Worm (Caenorhabditis elegans) whole organism, L3 larva: ENCODE data around the gene tomm-70.
A peak's percentile ranks its signal among the peaks of the same experiment; 100 is the strongest.

Source experiments
- R02D3.7 ChIP-seq: fragments of 150-350 bp; optimal IDR thresholded peaks from 2 replicates; lab custom pipeline; 2014; ENCODE audit warnings: missing biosample characterization, missing genetic modification characterization
- ZK546.5 ChIP-seq: sonication (generic microtip); optimal IDR thresholded peaks from 2 replicates; lab custom pipeline; 2017; ENCODE audit warnings: missing biosample characterization, missing genetic modification characterization
- aly-2 ChIP-seq: fragments of 150-350 bp; optimal IDR thresholded peaks from 2 replicates; lab custom pipeline; 2014; ENCODE audit warnings: missing biosample characterization, missing genetic modification characterization
- ama-1 ChIP-seq: fragments of 150-350 bp; optimal IDR thresholded peaks from 2 replicates; lab custom pipeline; 2018
- ceh-16 ChIP-seq: sonication (generic microtip); optimal IDR thresholded peaks from 2 replicates; lab custom pipeline; 2017; ENCODE audit warnings: missing biosample characterization, missing genetic modification characterization
- ceh-28 ChIP-seq: fragments of 150-350 bp; optimal IDR thresholded peaks from 2 replicates; lab custom pipeline; 2014; ENCODE audit warnings: missing biosample characterization, missing genetic modification reagents, missing genetic modification characterization
- ceh-82 ChIP-seq: fragments of 150-350 bp; optimal IDR thresholded peaks from 2 replicates; lab custom pipeline; 2014; ENCODE audit warnings: missing biosample characterization, missing genetic modification characterization
- ceh-9 ChIP-seq: sonication (generic microtip); optimal IDR thresholded peaks from 2 replicates; lab custom pipeline; 2018; ENCODE audit warnings: missing biosample characterization, missing genetic modification characterization
- daf-12 ChIP-seq: fragments of 150-350 bp; optimal IDR thresholded peaks from 2 replicates; lab custom pipeline; 2014; ENCODE audit warnings: missing biosample characterization, missing genetic modification reagents, missing genetic modification characterization
- egl-27 ChIP-seq: sonication (generic microtip); optimal IDR thresholded peaks from 4 replicates; lab custom pipeline; 2017; ENCODE audit warnings: missing biosample characterization, missing genetic modification reagents, missing genetic modification characterization
- egl-5 ChIP-seq: fragments of 150-350 bp; optimal IDR thresholded peaks from 2 replicates; lab custom pipeline; 2017; ENCODE audit warnings: missing biosample characterization, missing genetic modification reagents, missing genetic modification characterization, inconsistent platforms
- elt-1 ChIP-seq: fragments of 150-350 bp; optimal IDR thresholded peaks from 2 replicates; lab custom pipeline; 2014; ENCODE audit warnings: missing biosample characterization, missing genetic modification characterization
- elt-2 ChIP-seq: sonication (generic microtip); optimal IDR thresholded peaks from 2 replicates; lab custom pipeline; 2016; ENCODE audit warnings: missing genetic modification reagents, mild to moderate bottlenecking, missing genetic modification characterization, missing compliant biosample characterization
- elt-3 ChIP-seq, 3 experiments: fragments of 150-350 bp in 1 of 3; sonication (generic microtip) in 2 of 3; optimal IDR thresholded peaks; 2 replicates in 2 of 3; 4 replicates in 1 of 3; lab custom pipeline; 2014 to 2017; ENCODE audit warnings: missing biosample characterization in 3 of 3, missing genetic modification characterization in 3 of 3
- eor-1 ChIP-seq, 2 experiments: fragments of 150-350 bp; optimal IDR thresholded peaks; 2 replicates each; lab custom pipeline; 2014 to 2018; ENCODE audit warnings: missing biosample characterization in 2 of 2, missing genetic modification characterization in 2 of 2
- fkh-10 ChIP-seq: sonication (generic microtip); optimal IDR thresholded peaks from 2 replicates; lab custom pipeline; 2017; ENCODE audit warnings: missing biosample characterization, missing genetic modification reagents, missing genetic modification characterization
- fkh-2 ChIP-seq: fragments of 150-350 bp; optimal IDR thresholded peaks from 2 replicates; lab custom pipeline; 2014; ENCODE audit warnings: missing biosample characterization, missing genetic modification reagents, missing genetic modification characterization
- fos-1 ChIP-seq: fragments of 150-350 bp; optimal IDR thresholded peaks from 2 replicates; lab custom pipeline; 2014; ENCODE audit warnings: missing biosample characterization, missing genetic modification characterization
- hmg-11 ChIP-seq: sonication (generic microtip); optimal IDR thresholded peaks from 2 replicates; lab custom pipeline; 2016; ENCODE audit warnings: missing genetic modification characterization, missing compliant biosample characterization
- jun-1 ChIP-seq: fragments of 150-350 bp; optimal IDR thresholded peaks from 2 replicates; lab custom pipeline; 2014; ENCODE audit warnings: missing biosample characterization, missing genetic modification reagents, missing genetic modification characterization
- lin-15B ChIP-seq: fragments of 150-350 bp; optimal IDR thresholded peaks from 2 replicates; lab custom pipeline; 2014; ENCODE audit warnings: missing biosample characterization, missing genetic modification characterization
- lin-39 ChIP-seq: fragments of 150-350 bp; optimal IDR thresholded peaks from 2 replicates; lab custom pipeline; 2018; ENCODE audit warnings: missing biosample characterization, missing genetic modification reagents, missing genetic modification characterization
- mdl-1 ChIP-seq: fragments of 150-350 bp; optimal IDR thresholded peaks from 2 replicates; lab custom pipeline; 2014; ENCODE audit warnings: missing biosample characterization, missing genetic modification characterization
- mml-1 ChIP-seq: fragments of 150-350 bp; sonication (generic microtip); optimal IDR thresholded peaks from 3 replicates; lab custom pipeline; 2014; ENCODE audit warnings: missing biosample characterization, missing genetic modification characterization
- nfya-1 ChIP-seq: sonication (generic microtip); optimal IDR thresholded peaks from 2 replicates; lab custom pipeline; 2017; ENCODE audit warnings: missing genetic modification characterization, mild to moderate bottlenecking, missing compliant biosample characterization, antibody characterized with exemption, moderate library complexity; ENCODE audit not compliant: insufficient read depth
- nhr-11 ChIP-seq: fragments of 150-350 bp; optimal IDR thresholded peaks from 2 replicates; lab custom pipeline; 2014; ENCODE audit warnings: missing biosample characterization, missing genetic modification characterization
- nhr-12 ChIP-seq: fragments of 150-350 bp; optimal IDR thresholded peaks from 2 replicates; lab custom pipeline; 2014; ENCODE audit warnings: missing biosample characterization, missing genetic modification characterization
- nhr-23 ChIP-seq: fragments of 150-350 bp; optimal IDR thresholded peaks from 2 replicates; lab custom pipeline; 2014; ENCODE audit warnings: missing biosample characterization, missing genetic modification reagents, missing genetic modification characterization
- nhr-237 ChIP-seq: fragments of 150-350 bp; optimal IDR thresholded peaks from 2 replicates; lab custom pipeline; 2014; ENCODE audit warnings: missing biosample characterization, missing genetic modification characterization
- nhr-25 ChIP-seq: sonication (generic microtip); optimal IDR thresholded peaks from 2 replicates; lab custom pipeline; 2017; ENCODE audit warnings: missing biosample characterization, missing genetic modification characterization
- nhr-28 ChIP-seq: fragments of 150-350 bp; optimal IDR thresholded peaks from 2 replicates; lab custom pipeline; 2014; ENCODE audit warnings: missing biosample characterization, missing genetic modification characterization
- nhr-43 ChIP-seq: sonication (generic microtip); optimal IDR thresholded peaks from 2 replicates; lab custom pipeline; 2016; ENCODE audit warnings: mild to moderate bottlenecking, missing genetic modification characterization, missing compliant biosample characterization; ENCODE audit not compliant: poor library complexity, severe bottlenecking
- nhr-67 ChIP-seq: fragments of 150-350 bp; optimal IDR thresholded peaks from 2 replicates; lab custom pipeline; 2014; ENCODE audit warnings: missing biosample characterization, missing genetic modification characterization
- nhr-77 ChIP-seq: fragments of 150-350 bp; optimal IDR thresholded peaks from 2 replicates; lab custom pipeline; 2014; ENCODE audit warnings: missing biosample characterization, missing genetic modification characterization
- pha-4 ChIP-seq: fragments of 150-350 bp; optimal IDR thresholded peaks from 2 replicates; lab custom pipeline; 2014; ENCODE audit warnings: missing biosample characterization, missing genetic modification reagents, missing genetic modification characterization
- pqm-1 ChIP-seq: fragments of 150-350 bp; optimal IDR thresholded peaks from 2 replicates; lab custom pipeline; 2017; ENCODE audit warnings: missing biosample characterization, missing genetic modification characterization, inconsistent platforms
- sea-2 ChIP-seq: fragments of 150-350 bp; sonication (generic microtip); optimal IDR thresholded peaks from 4 replicates; lab custom pipeline; 2014; ENCODE audit warnings: missing biosample characterization, missing genetic modification reagents, missing genetic modification characterization
- skn-1 ChIP-seq: fragments of 150-350 bp; optimal IDR thresholded peaks from 2 replicates; lab custom pipeline; 2014; ENCODE audit warnings: missing biosample characterization, missing genetic modification characterization
- tbx-2 ChIP-seq: sonication (generic microtip); optimal IDR thresholded peaks from 2 replicates; lab custom pipeline; 2016; ENCODE audit warnings: mild to moderate bottlenecking, missing genetic modification characterization, missing compliant biosample characterization
- unc-39 ChIP-seq: sonication (generic microtip); optimal IDR thresholded peaks from 4 replicates; lab custom pipeline; 2017; ENCODE audit warnings: missing biosample characterization, missing genetic modification characterization
- unc-62 ChIP-seq: fragments of 150-350 bp; sonication (generic microtip); optimal IDR thresholded peaks from 4 replicates; lab custom pipeline; 2014; ENCODE audit warnings: missing biosample characterization, missing genetic modification reagents, missing genetic modification characterization
- zag-1 ChIP-seq: fragments of 150-350 bp; optimal IDR thresholded peaks from 2 replicates; lab custom pipeline; 2014; ENCODE audit warnings: missing biosample characterization, missing genetic modification characterization
- ztf-11 ChIP-seq: fragments of 150-350 bp; optimal IDR thresholded peaks from 2 replicates; lab custom pipeline; 2014; ENCODE audit warnings: missing biosample characterization, missing genetic modification characterization
- ztf-4 ChIP-seq: fragments of 150-350 bp; optimal IDR thresholded peaks from 2 replicates; lab custom pipeline; 2014; ENCODE audit warnings: missing biosample characterization, missing genetic modification characterization

Gene tomm-70

DNA sequence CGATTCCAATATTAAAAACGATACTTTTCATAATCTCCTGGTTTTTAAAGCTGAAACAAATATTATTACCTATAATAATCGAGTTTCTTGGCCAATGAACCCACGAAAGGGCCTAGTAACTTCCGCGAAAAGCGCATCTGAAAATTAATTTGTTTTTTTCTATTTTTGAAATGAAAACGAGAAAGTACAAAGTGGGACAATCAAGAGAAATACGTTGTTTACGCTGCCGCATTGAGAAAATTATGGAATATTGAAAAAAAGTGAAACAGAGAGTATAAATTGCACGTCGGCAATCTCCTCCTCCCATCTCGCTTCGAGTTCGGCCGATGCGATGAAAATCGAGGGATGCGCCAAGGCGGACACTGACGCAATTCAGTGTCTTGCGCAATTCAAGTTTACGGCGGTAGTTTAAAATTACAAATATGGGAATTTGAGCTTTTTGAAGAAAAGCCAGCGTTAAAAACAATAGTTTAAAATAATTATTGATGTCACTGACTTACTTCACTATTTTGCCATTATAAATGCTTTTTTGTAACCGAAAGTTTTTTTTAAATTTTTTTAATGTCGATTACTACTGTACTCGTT is 13.2 kb downstream of the tomm-70 start, which contains the start of gene pdhk-2 (continued):
- peak; percentile 92 for TF ChIP-seq hmg-11 (tag; lab: Kevin White, UChicago)
- no peak for TF ChIP-seq sea-2
- peak; percentile 36 for TF ChIP-seq aly-2 (tag; lab: Kevin White, UChicago)
- TF ChIP-seq nfya-1 (tag; lab: Kevin White, UChicago) = peak; percentile 92
- peak; percentile 24 for TF ChIP-seq nhr-77 (tag; lab: Kevin White, UChicago)
- peak; percentile 91 for TF ChIP-seq nhr-25 (tag; lab: Kevin White, UChicago)
- TF ChIP-seq elt-2 (tag; lab: Kevin White, UChicago) = peak; percentile 80
- TF ChIP-seq egl-5 (tag; lab: Kevin White, UChicago) = peak; percentile 75
- peak; percentile 10 for TF ChIP-seq zag-1 (tag; lab: Kevin White, UChicago)
- TF ChIP-seq ZK546.5 = no peak
- peak; percentile 95 for TF ChIP-seq lin-15B
- TF ChIP-seq ceh-9 (tag; lab: Kevin White, UChicago) = no peak
- TF ChIP-seq ceh-28 (tag; lab: Kevin White, UChicago) = peak; percentile 82
- no peak for TF ChIP-seq elt-3 (tag; optimal IDR thresholded peaks at IDR 0.05; lab: Kevin White, UChicago)
- TF ChIP-seq lin-39 = peak; percentile 89
- TF ChIP-seq daf-12 (tag; lab: Kevin White, UChicago) = no peak
- TF ChIP-seq skn-1 (tag; lab: Kevin White, UChicago) = peak; percentile 95
- no peak for TF ChIP-seq unc-39 (tag; lab: Kevin White, UChicago)
- TF ChIP-seq nhr-43 (tag; lab: Kevin White, UChicago) = peak; percentile 96
- peak; percentile 71 for TF ChIP-seq pqm-1 (tag; lab: Kevin White, UChicago)
- TF ChIP-seq nhr-23 = peak; percentile 94
- TF ChIP-seq nhr-67 (tag; lab: Kevin White, UChicago) = no peak

- TF ChIP-seq skn-1 (tag; lab: Kevin White, UChicago) = no peak
- no peak for TF ChIP-seq mdl-1 (tag; lab: Kevin White, UChicago)
- TF ChIP-seq egl-27 (tag; lab: Kevin White, UChicago) = no peak
- no peak for TF ChIP-seq hmg-11 (tag; lab: Kevin White, UChicago)
- peak; percentile 26 for TF ChIP-seq egl-5 (tag; lab: Kevin White, UChicago)
- TF ChIP-seq nhr-77 (tag; lab: Kevin White, UChicago) = no peak
- TF ChIP-seq ztf-11 = no peak
- TF ChIP-seq lin-15B = no peak
- TF ChIP-seq nfya-1 (tag; lab: Kevin White, UChicago) = peak; percentile 46
- TF ChIP-seq nhr-67 (tag; lab: Kevin White, UChicago) = no peak
These were observed 14.8 kb downstream of the tomm-70 start for ce11 chrIII:8739786-8740185.

DNA sequence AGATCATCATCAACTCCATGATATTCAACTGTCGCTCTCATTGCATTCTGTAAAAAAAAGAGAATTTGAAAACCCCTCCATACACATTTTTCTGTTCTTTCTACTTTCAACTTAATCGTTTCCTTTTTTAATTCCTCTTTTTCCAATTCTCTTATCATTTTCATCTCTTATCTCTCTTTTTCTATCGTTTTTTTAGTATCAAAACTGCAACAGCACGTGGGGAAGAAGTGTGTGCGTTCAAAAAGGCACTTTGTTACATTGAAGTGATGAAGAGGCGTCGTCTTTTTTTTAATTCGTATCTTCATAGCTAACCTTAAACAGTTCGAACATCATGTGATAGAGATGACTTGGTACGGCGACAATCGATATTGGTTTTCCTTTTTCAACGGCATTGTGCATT is 15.4 kb downstream of the tomm-70 start:
- TF ChIP-seq tbx-2 (tag; lab: Kevin White, UChicago) = no peak
- no peak for TF ChIP-seq daf-12 (tag; lab: Kevin White, UChicago)
- TF ChIP-seq skn-1 (tag; lab: Kevin White, UChicago) = no peak
- no peak for TF ChIP-seq nhr-67 (tag; lab: Kevin White, UChicago)
- TF ChIP-seq ceh-82 (tag; lab: Kevin White, UChicago) = no peak
- TF ChIP-seq nhr-43 (tag; lab: Kevin White, UChicago) = peak; percentile 50
- peak; percentile 96 for TF ChIP-seq pqm-1 (tag; lab: Kevin White, UChicago)
- TF ChIP-seq fkh-10 (GFP tag; lab: Kevin White, UChicago) = no peak
- no peak for TF ChIP-seq ceh-9 (tag; lab: Kevin White, UChicago)
- TF ChIP-seq jun-1 (tag; lab: Kevin White, UChicago) = peak; percentile 45
- no peak for TF ChIP-seq fkh-2 (tag; lab: Kevin White, UChicago)
- no peak for TF ChIP-seq nhr-237
- TF ChIP-seq nhr-23 = peak; percentile 77
- TF ChIP-seq pha-4 = peak; percentile 32
- no peak for TF ChIP-seq unc-39 (tag; lab: Kevin White, UChicago)
- TF ChIP-seq sea-2 = no peak
- TF ChIP-seq nhr-12 (tag; lab: Kevin White, UChicago) = no peak
- TF ChIP-seq elt-3 (tag; optimal IDR thresholded peaks at IDR 0.05; lab: Kevin White, UChicago) = peak in 1 of 3 experiments; percentile 0
- TF ChIP-seq elt-1 (tag; lab: Kevin White, UChicago) = peak; percentile 81
- peak; percentile 81 for TF ChIP-seq mdl-1 (tag; lab: Kevin White, UChicago)
- TF ChIP-seq lin-15B = no peak
- TF ChIP-seq unc-62 (GFP tag; lab: Kevin White, UChicago) = no peak
- TF ChIP-seq nfya-1 (tag; lab: Kevin White, UChicago) = peak; percentile 3
- TF ChIP-seq nhr-11 = no peak
- no peak for TF ChIP-seq egl-5 (tag; lab: Kevin White, UChicago)
- no peak for TF ChIP-seq zag-1 (tag; lab: Kevin White, UChicago)
- no peak for TF ChIP-seq egl-27 (tag; lab: Kevin White, UChicago)
- no peak for TF ChIP-seq ceh-28 (tag; lab: Kevin White, UChicago)
- TF ChIP-seq ceh-16 (tag; lab: Kevin White, UChicago) = no peak
- no peak for TF ChIP-seq fos-1 (tag; lab: Kevin White, UChicago)
- no peak for TF ChIP-seq eor-1 (tag; optimal IDR thresholded peaks at IDR 0.05; lab: Kevin White, UChicago)
- TF ChIP-seq R02D3.7 (tag; lab: Kevin White, UChicago) = no peak
- peak; percentile 95 for TF ChIP-seq elt-2 (tag; lab: Kevin White, UChicago)
- TF ChIP-seq ama-1 = no peak
- no peak for TF ChIP-seq lin-39
- no peak for TF ChIP-seq nhr-28 (tag; lab: Kevin White, UChicago)
- TF ChIP-seq mml-1 (tag; lab: Kevin White, UChicago) = no peak
- no peak for TF ChIP-seq ztf-11
- no peak for TF ChIP-seq ztf-4
- TF ChIP-seq nhr-25 (tag; lab: Kevin White, UChicago) = peak; percentile 28
